Worm (Caenorhabditis elegans) whole organism, L2 larva: Measurements from ENCODE around the gene CC8.3.

Source experiments
- C34F6.9 ChIP-seq: fragments of 150-350 bp; optimal IDR thresholded peaks from 2 replicates; lab custom pipeline; 2014; ENCODE audit warnings: missing biosample characterization, missing genetic modification characterization
- F13H6.1 ChIP-seq: sonication (generic microtip); optimal IDR thresholded peaks from 2 replicates; lab custom pipeline; 2016; ENCODE audit warnings: missing genetic modification characterization, missing compliant biosample characterization
- R02D3.7 ChIP-seq: fragments of 150-350 bp; optimal IDR thresholded peaks from 2 replicates; lab custom pipeline; 2014; ENCODE audit warnings: missing biosample characterization, missing genetic modification characterization
- Y55F3AM.14 ChIP-seq: fragments of 200-800 bp; sonication (Bioruptor generic); optimal IDR thresholded peaks from 2 replicates; lab custom pipeline; 2018; ENCODE audit warnings: mild to moderate bottlenecking, missing genetic modification characterization, missing compliant biosample characterization
- ZK546.5 ChIP-seq: sonication (generic microtip); optimal IDR thresholded peaks from 2 replicates; lab custom pipeline; 2017; ENCODE audit warnings: missing biosample characterization, missing genetic modification characterization
- aly-2 ChIP-seq: fragments of 150-350 bp; optimal IDR thresholded peaks from 2 replicates; lab custom pipeline; 2014; ENCODE audit warnings: missing biosample characterization, missing genetic modification characterization
- ama-1 ChIP-seq: fragments of 150-350 bp; optimal IDR thresholded peaks from 2 replicates; lab custom pipeline; 2018; ENCODE audit warnings: inconsistent platforms
- blmp-1 ChIP-seq: sonication (generic microtip); optimal IDR thresholded peaks from 2 replicates; lab custom pipeline; 2017; ENCODE audit warnings: missing genetic modification characterization, mild to moderate bottlenecking, missing compliant biosample characterization, antibody characterized with exemption, moderate library complexity; ENCODE audit not compliant: insufficient read depth
- ceh-16 ChIP-seq: fragments of 150-350 bp; optimal IDR thresholded peaks from 2 replicates; lab custom pipeline; 2014; ENCODE audit warnings: missing biosample characterization, missing genetic modification characterization
- ceh-82 ChIP-seq: fragments of 150-350 bp; optimal IDR thresholded peaks from 2 replicates; lab custom pipeline; 2014; ENCODE audit warnings: missing biosample characterization, missing genetic modification characterization
- crh-2 ChIP-seq: sonication (generic microtip); optimal IDR thresholded peaks from 2 replicates; lab custom pipeline; 2017; ENCODE audit warnings: missing biosample characterization, missing genetic modification characterization
- elt-1 ChIP-seq: fragments of 150-350 bp; optimal IDR thresholded peaks from 2 replicates; lab custom pipeline; 2014; ENCODE audit warnings: missing biosample characterization, missing genetic modification characterization
- fos-1 ChIP-seq: fragments of 150-350 bp; optimal IDR thresholded peaks from 2 replicates; lab custom pipeline; 2014; ENCODE audit warnings: missing biosample characterization, missing genetic modification characterization
- gmeb-1 ChIP-seq: fragments of 150-350 bp; optimal IDR thresholded peaks from 2 replicates; lab custom pipeline; 2014; ENCODE audit warnings: missing biosample characterization, missing genetic modification characterization
- lin-13 ChIP-seq: fragments of 150-350 bp; optimal IDR thresholded peaks from 2 replicates; lab custom pipeline; 2014; ENCODE audit warnings: missing biosample characterization, missing genetic modification reagents, missing genetic modification characterization
- lsy-2 ChIP-seq, 2 experiments: fragments of 150-350 bp in 1 of 2; sonication (generic microtip) in 1 of 2; optimal IDR thresholded peaks; 2 replicates each; lab custom pipeline; 2014 to 2017; ENCODE audit warnings: missing biosample characterization in 2 of 2, missing genetic modification characterization in 2 of 2
- mab-5 ChIP-seq: fragments of 150-350 bp; optimal IDR thresholded peaks from 2 replicates; lab custom pipeline; 2014; ENCODE audit warnings: missing biosample characterization, missing genetic modification characterization
- mbf-1 ChIP-seq: sonication (generic microtip); optimal IDR thresholded peaks from 2 replicates; lab custom pipeline; 2017; ENCODE audit warnings: missing biosample characterization, missing genetic modification characterization
- mdl-1 ChIP-seq, 2 experiments: fragments of 150-350 bp in 1 of 2; sonication (generic microtip) in 1 of 2; optimal IDR thresholded peaks; 2 replicates each; lab custom pipeline; 2017; ENCODE audit warnings: missing biosample characterization in 2 of 2, missing genetic modification characterization in 2 of 2
- nhr-10 ChIP-seq: sonication (generic microtip); optimal IDR thresholded peaks from 2 replicates; lab custom pipeline; 2017; ENCODE audit warnings: missing biosample characterization, missing genetic modification characterization
- nhr-11 ChIP-seq: fragments of 150-350 bp; optimal IDR thresholded peaks from 2 replicates; lab custom pipeline; 2014; ENCODE audit warnings: missing biosample characterization, missing genetic modification characterization
- nhr-12 ChIP-seq: fragments of 150-350 bp; optimal IDR thresholded peaks from 2 replicates; lab custom pipeline; 2014; ENCODE audit warnings: missing biosample characterization, missing genetic modification characterization
- nhr-129 ChIP-seq: fragments of 150-350 bp; optimal IDR thresholded peaks from 2 replicates; lab custom pipeline; 2014; ENCODE audit warnings: missing biosample characterization, missing genetic modification characterization
- nhr-21 ChIP-seq: fragments of 150-350 bp; optimal IDR thresholded peaks from 2 replicates; lab custom pipeline; 2014; ENCODE audit warnings: missing biosample characterization, missing genetic modification characterization
- nhr-25 ChIP-seq: fragments of 150-350 bp; sonication (generic microtip); optimal IDR thresholded peaks from 3 replicates; lab custom pipeline; 2014; ENCODE audit warnings: missing biosample characterization, missing genetic modification characterization
- nhr-6 ChIP-seq: fragments of 150-350 bp; optimal IDR thresholded peaks from 2 replicates; lab custom pipeline; 2014; ENCODE audit warnings: missing biosample characterization, missing genetic modification characterization
- nhr-77 ChIP-seq: fragments of 150-350 bp; optimal IDR thresholded peaks from 2 replicates; lab custom pipeline; 2014; ENCODE audit warnings: missing biosample characterization, missing genetic modification characterization
- peb-1 ChIP-seq: fragments of 150-350 bp; optimal IDR thresholded peaks from 2 replicates; lab custom pipeline; 2014; ENCODE audit warnings: missing biosample characterization, missing genetic modification characterization
- sem-4 ChIP-seq: fragments of 150-350 bp; optimal IDR thresholded peaks from 2 replicates; lab custom pipeline; 2014; ENCODE audit warnings: missing biosample characterization, missing genetic modification reagents, missing genetic modification characterization
- sma-3 ChIP-seq: sonication (generic microtip); optimal IDR thresholded peaks from 2 replicates; lab custom pipeline; 2016; ENCODE audit warnings: missing genetic modification reagents, missing genetic modification characterization, missing compliant biosample characterization
- sma-9 ChIP-seq, 2 experiments: fragments of 150-350 bp in 1 of 2; sonication (generic microtip) in 1 of 2; optimal IDR thresholded peaks; 2 replicates each; lab custom pipeline; 2014 to 2016; ENCODE audit warnings: missing genetic modification characterization in 2 of 2, mild to moderate bottlenecking in 1 of 2, missing biosample characterization in 1 of 2, missing compliant biosample characterization in 1 of 2, missing genetic modification reagents in 1 of 2, moderate library complexity in 1 of 2
- snpc-4 ChIP-seq: fragments of 150-350 bp; optimal IDR thresholded peaks from 2 replicates; lab custom pipeline; 2014; ENCODE audit warnings: missing biosample characterization, missing genetic modification characterization
- unc-39 ChIP-seq: fragments of 150-350 bp; optimal IDR thresholded peaks from 2 replicates; lab custom pipeline; 2014; ENCODE audit warnings: missing biosample characterization, missing genetic modification characterization
- unc-55 ChIP-seq: fragments of 150-350 bp; sonication (generic microtip); optimal IDR thresholded peaks from 3 replicates; lab custom pipeline; 2014; ENCODE audit warnings: missing biosample characterization, missing genetic modification reagents, missing genetic modification characterization
- unc-62 ChIP-seq: fragments of 150-350 bp; optimal IDR thresholded peaks from 2 replicates; lab custom pipeline; 2014; ENCODE audit warnings: missing biosample characterization, missing genetic modification reagents, missing genetic modification characterization
- zag-1 ChIP-seq: fragments of 150-350 bp; optimal IDR thresholded peaks from 2 replicates; lab custom pipeline; 2014; ENCODE audit warnings: missing biosample characterization, missing genetic modification characterization
- ztf-11 ChIP-seq: sonication (generic microtip); optimal IDR thresholded peaks from 2 replicates; lab custom pipeline; 2017; ENCODE audit warnings: missing biosample characterization, missing genetic modification characterization
- ztf-4 ChIP-seq: fragments of 150-350 bp; optimal IDR thresholded peaks from 2 replicates; lab custom pipeline; 2014; ENCODE audit warnings: missing biosample characterization, missing genetic modification characterization

Gene CC8.3

DNA sequence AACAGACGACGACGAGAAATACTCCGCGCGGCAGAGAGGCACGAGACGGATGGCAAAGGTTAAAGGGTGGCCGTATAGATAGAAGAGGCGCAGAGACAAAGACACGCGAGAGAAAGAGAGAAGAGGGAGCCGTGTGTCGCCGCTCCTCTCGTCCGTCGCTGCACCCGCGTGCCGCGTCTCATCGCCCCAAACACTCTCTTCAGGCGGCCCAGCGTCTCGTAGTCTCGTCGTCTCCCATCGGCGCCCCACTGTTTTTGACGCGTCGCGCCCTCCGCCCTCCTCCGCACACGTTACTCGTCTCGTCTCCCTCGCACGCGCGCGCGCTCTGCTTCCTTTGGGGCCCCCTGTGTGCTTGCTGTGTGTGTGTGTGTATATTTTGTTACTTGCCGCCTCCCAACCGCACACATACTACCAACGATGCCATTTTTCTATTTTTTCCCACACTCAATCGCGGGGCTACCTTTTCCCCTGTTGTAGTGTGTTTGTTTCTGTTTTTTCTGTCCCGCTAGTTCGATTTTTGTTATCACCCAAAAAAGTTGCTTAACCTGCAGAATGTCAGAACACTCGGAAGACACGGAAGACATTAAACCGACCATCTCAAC, 5.5 kb downstream of the CC8.3 start, which contains the start of gene madf-9:
Gene madf-9, plus strand, starts transcription at position 552 of the 602 bp plus-strand sequence.
- TF ChIP-seq nhr-11 (tag; lab: Kevin White, UChicago) (no peak), ceh-16 (tag; lab: Kevin White, UChicago) (no peak), nhr-6 (tag; lab: Kevin White, UChicago) (no peak), sma-9 (GFP tag; optimal IDR thresholded peaks at IDR 0.05; lab: Kevin White, UChicago) (peak; percentile 83), sma-9 (tag; optimal IDR thresholded peaks at IDR 0.05; lab: Kevin White, UChicago) (no peak), nhr-21 (tag; lab: Kevin White, UChicago) (peak; percentile 76), aly-2 (tag; lab: Kevin White, UChicago) (no peak), mab-5 (peak; percentile 32), mdl-1 (tag; optimal IDR thresholded peaks at IDR 0.05; lab: Kevin White, UChicago) (peak; percentile 77 to 81), ztf-11 (no peak), lsy-2 (tag; optimal IDR thresholded peaks at IDR 0.05; lab: Kevin White, UChicago) (peak in 1 of 2 experiments; percentile 51), snpc-4 (tag; lab: Kevin White, UChicago) (peak; percentile 32), fos-1 (tag; lab: Kevin White, UChicago) (peak; percentile 24), ztf-4 (tag; lab: Kevin White, UChicago) (no peak), unc-55 (GFP tag; lab: Kevin White, UChicago) (peak; percentile 62), lin-13 (GFP tag; lab: Kevin White, UChicago) (peak; percentile 33), Y55F3AM.14 (GFP tag; lab: Kevin White, UChicago) (peak; percentile 31), sma-3 (GFP tag; lab: Kevin White, UChicago) (peak; percentile 67), nhr-129 (tag; lab: Kevin White, UChicago) (peak; percentile 44), crh-2 (no peak), unc-62 (no peak), ceh-82 (tag; lab: Kevin White, UChicago) (no peak), nhr-77 (no peak), nhr-12 (tag; lab: Kevin White, UChicago) (no peak), mbf-1 (tag; lab: Kevin White, UChicago) (no peak), blmp-1 (tag; lab: Kevin White, UChicago) (peak; percentile 0), nhr-25 (tag; lab: Kevin White, UChicago) (peak; percentile 39), gmeb-1 (tag; lab: Kevin White, UChicago) (peak; percentile 50), R02D3.7 (tag; lab: Kevin White, UChicago) (no peak), ama-1 (lab: Kevin White, UChicago) (no peak), unc-39 (peak; percentile 39), peb-1 (peak; percentile 83), C34F6.9 (peak; percentile 14), nhr-10 (tag; lab: Kevin White, UChicago) (no peak), zag-1 (tag; lab: Kevin White, UChicago) (peak; percentile 59), F13H6.1 (tag; lab: Kevin White, UChicago) (peak; percentile 88), elt-1 (tag; lab: Kevin White, UChicago) (no peak)
- TF ChIP-seq, all 48 proteins: peak for 20

DNA sequence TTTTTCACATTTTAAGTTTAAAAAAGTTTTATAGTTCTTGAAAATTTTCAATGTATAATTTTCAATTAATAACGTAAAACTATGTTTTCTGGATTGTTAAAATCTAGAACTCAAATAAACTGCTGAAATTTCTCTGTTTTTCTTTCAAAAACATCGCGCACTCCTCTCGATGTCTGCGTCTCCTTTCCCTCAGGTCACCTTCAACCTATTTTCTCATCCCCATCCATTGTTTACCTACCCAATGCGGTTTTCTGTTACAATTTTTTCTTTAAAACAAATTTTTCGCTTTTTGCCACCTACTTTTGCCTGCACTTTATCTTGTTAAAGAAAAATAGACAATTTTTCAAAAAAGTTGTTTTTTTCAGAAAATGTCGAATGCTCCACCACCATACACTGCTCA, 8.8 kb downstream of the CC8.3 start, which contains the start of gene ZC416.2:
Gene ZC416.2, plus strand, starts transcription at position 366 of the 400 bp plus-strand sequence.
- no peak for TF ChIP-seq gmeb-1 (tag; lab: Kevin White, UChicago)
- TF ChIP-seq F13H6.1 (tag; lab: Kevin White, UChicago): peak; percentile 9
- TF ChIP-seq, all 48 proteins: peak for 1

DNA sequence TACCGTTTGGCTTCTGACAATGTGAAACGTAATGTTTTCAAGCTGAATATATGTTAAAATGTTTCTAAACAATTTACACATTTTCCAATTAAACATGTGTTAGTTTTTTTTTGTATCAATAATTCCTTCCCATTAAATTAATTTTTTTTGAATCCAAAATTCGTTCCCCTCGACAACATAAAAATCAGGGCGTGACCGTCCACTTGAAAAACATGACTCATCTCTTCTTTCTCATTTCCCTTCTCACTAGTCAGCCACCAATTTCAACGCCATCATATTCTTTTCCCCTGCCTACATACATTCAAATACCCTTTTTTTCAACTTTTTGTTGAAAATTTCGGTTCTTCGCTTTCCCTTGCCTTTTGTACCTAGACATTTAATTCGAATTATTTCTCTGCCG, 9.6 kb downstream of the CC8.3 start:
- TF ChIP-seq blmp-1 (tag; lab: Kevin White, UChicago): no peak
- TF ChIP-seq elt-1 (tag; lab: Kevin White, UChicago): no peak
- no peak for TF ChIP-seq ZK546.5 (tag; lab: Kevin White, UChicago)
- no peak for TF ChIP-seq sem-4 (tag; lab: Kevin White, UChicago)
- no peak for TF ChIP-seq nhr-129 (tag; lab: Kevin White, UChicago)
- no peak for TF ChIP-seq ama-1 (lab: Kevin White, UChicago)
- no peak for TF ChIP-seq nhr-77
